Worm (Caenorhabditis elegans) whole organism, mixed stage, embryonic: ENCODE data around the gene F35H10.10.

Experiments
- flh-1 ChIP-seq: fragments of 200-800 bp; sonication (Bioruptor generic); optimal IDR thresholded peaks from 2 replicates; lab custom pipeline; 2018; ENCODE audit warnings: mild to moderate bottlenecking, missing genetic modification characterization, moderate library complexity, missing compliant biosample characterization
- nhr-237 ChIP-seq: fragments of 150-350 bp; optimal IDR thresholded peaks from 2 replicates; lab custom pipeline; 2014; ENCODE audit warnings: missing biosample characterization, missing genetic modification characterization

ce11 chrIV:8300468-8300867 lies 12.3 kb downstream of the F35H10.10 start, which contains the start of gene F35H10.5:
- TF ChIP-seq flh-1 (GFP tag; lab: Kevin White, UChicago) (no peak), nhr-237 (tag; lab: Kevin White, UChicago) (no peak)
